Worm (Caenorhabditis elegans): ENCODE data around the gene C03A3.1.

DNA sequence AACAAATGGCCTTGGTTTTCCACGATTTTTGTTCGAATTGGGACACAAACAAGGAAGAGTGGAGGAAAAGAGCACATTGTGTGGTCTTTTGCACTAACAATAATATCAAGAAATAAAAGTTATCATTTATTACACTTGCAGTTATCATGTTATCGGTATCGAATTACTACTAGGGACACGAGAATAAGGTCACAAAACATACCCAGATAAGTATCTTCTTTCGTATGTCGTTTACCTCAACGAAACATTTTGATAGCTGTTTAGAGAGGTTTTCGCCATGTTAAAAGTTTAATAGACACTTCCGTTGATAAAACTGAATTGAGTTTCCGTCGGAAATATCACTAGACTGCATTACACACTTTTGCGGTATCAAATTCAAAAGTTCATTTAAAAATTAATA is 6.2 kb upstream of the C03A3.1 start:
- no peak for TF ChIP-seq nhr-237 (tag; optimal IDR thresholded peaks at IDR 0.05)
- TF ChIP-seq lin-39 (tag; optimal IDR thresholded peaks at IDR 0.05): no peak
- TF ChIP-seq nhr-77 (tag; optimal IDR thresholded peaks at IDR 0.05): no peak
- TF ChIP-seq ama-1 (optimal IDR thresholded peaks at IDR 0.05): no peak
- no peak for TF ChIP-seq ztf-11 (tag; optimal IDR thresholded peaks at IDR 0.05)
- TF ChIP-seq peb-1 (tag; optimal IDR thresholded peaks at IDR 0.05): no peak
- TF ChIP-seq unc-62 (GFP tag; optimal IDR thresholded peaks at IDR 0.05): no peak
- no peak for TF ChIP-seq sma-3 (GFP tag; optimal IDR thresholded peaks at IDR 0.05)
- TF ChIP-seq snpc-4 (tag; optimal IDR thresholded peaks at IDR 0.05): no peak
- TF ChIP-seq ceh-16 (tag; optimal IDR thresholded peaks at IDR 0.05): no peak
- TF ChIP-seq ztf-4 (tag; optimal IDR thresholded peaks at IDR 0.05): no peak
- no peak for TF ChIP-seq nhr-12 (tag; optimal IDR thresholded peaks at IDR 0.05)
- TF ChIP-seq sem-4 (tag; optimal IDR thresholded peaks at IDR 0.05): no peak
